Worm (Caenorhabditis elegans) whole organism, mixed stage, embryonic: ENCODE results near the gene set-30.

Source experiments
- ceh-43 ChIP-seq: fragments of 200-800 bp; sonication (Bioruptor generic); optimal IDR thresholded peaks from 2 replicates; lab custom pipeline; 2018; ENCODE audit warnings: mild to moderate bottlenecking, missing genetic modification characterization, moderate library complexity, missing compliant biosample characterization
- elt-3 ChIP-seq: fragments of 150-350 bp; optimal IDR thresholded peaks from 2 replicates; lab custom pipeline; 2014; ENCODE audit warnings: missing biosample characterization, missing genetic modification characterization
- lin-13 ChIP-seq: fragments of 150-350 bp; optimal IDR thresholded peaks from 2 replicates; lab custom pipeline; 2014; ENCODE audit warnings: missing biosample characterization, missing genetic modification characterization
- nhr-12 ChIP-seq: fragments of 150-350 bp; optimal IDR thresholded peaks from 2 replicates; lab custom pipeline; 2014; ENCODE audit warnings: missing biosample characterization, missing genetic modification characterization
- nhr-28 ChIP-seq: fragments of 150-350 bp; optimal IDR thresholded peaks from 2 replicates; lab custom pipeline; 2014; ENCODE audit warnings: missing biosample characterization, missing genetic modification characterization
- pha-4 ChIP-seq: fragments of 150-350 bp; optimal IDR thresholded peaks from 2 replicates; lab custom pipeline; 2018; ENCODE audit warnings: missing biosample characterization, missing genetic modification reagents, missing genetic modification characterization
- unc-62 ChIP-seq: fragments of 150-350 bp; optimal IDR thresholded peaks from 2 replicates; lab custom pipeline; 2014; ENCODE audit warnings: missing biosample characterization, missing genetic modification reagents, missing genetic modification characterization

DNA sequence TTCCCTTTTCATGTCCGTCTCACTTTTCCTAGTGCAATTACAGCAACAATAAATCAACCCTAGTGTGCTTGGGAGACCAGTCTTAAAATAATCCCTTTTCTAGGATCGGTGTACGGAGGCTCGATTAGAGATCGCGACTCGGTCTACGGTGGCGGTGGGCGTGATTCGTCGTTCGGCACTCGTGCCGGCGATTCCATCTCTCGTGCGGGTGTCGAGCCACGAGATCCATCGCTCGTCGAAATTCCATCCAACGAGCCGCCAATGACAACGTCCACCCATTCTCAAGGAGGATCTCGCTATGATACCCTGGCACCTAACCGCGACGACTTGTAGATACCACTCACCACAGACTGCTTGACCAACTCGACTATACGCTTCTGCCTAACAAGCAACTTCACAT, 6.5 kb upstream of the set-30 start:
- TF ChIP-seq pha-4 (tag; lab: Kevin White, UChicago) (no peak), nhr-28 (no peak), elt-3 (no peak), lin-13 (tag; lab: Kevin White, UChicago) (no peak), nhr-12 (tag; lab: Kevin White, UChicago) (no peak), unc-62 (GFP tag; lab: Kevin White, UChicago) (no peak), ceh-43 (no peak)
